Fruit fly (Drosophila melanogaster): ENCODE measurements around the gene EMC2B.

The EMC2B gene

dm6 chr3R:16991781-16992180 lies at the start of gene EMC2B:
Gene EMC2B (minus strand): TSS chr3R:16991878.
- TF ChIP-seq usp (GFP tag; optimal IDR thresholded peaks at IDR 0.05) (no peak), Dll (optimal IDR thresholded peaks at IDR 0.05) (no peak), EcR (GFP tag; optimal IDR thresholded peaks at IDR 0.05) (no peak), psq (optimal IDR thresholded peaks at IDR 0.05) (no peak), pan (optimal IDR thresholded peaks at IDR 0.05) (no peak)

DNA sequence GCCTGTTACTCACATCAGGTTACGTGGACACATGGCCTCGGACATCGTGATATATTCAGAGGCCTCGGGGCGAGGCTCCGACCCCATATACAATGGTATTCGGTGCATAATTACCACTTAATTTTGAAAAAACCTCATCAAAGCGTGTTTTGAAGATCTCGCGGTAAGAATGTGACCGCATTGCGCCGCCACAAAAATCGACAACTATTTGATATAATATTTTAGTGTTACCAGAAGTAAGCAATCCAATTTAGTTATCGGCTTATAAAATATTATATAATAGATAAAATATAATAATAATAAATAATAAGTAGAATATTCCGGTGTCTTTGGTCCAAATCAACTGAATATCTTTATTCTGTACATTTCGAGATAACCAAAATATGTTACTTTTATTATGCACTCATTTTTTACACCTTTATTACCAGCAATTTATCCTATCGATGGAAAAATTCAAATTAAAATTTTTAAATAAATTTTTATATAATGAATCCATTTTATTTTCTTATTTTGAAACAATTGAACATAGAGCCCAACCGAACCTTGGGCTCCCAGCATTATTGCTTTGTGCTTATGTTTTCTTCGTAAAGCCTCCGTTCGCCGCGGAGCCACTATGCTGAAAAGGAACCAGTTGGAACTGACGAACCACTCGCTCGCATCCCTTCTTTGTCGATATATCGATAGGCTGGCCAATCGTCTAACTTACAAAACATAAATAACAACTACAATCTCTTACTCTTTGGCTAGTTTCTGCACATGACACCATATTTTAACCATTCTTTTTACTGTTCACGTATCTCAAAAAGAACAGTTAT lies 48.5 kb upstream of the EMC2B start, which contains the start of the genes CG18213 and Trm7-32:
TSS of gene CG18213 (minus strand) at position 211 of the 815 bp plus-strand sequence.
TSS of gene Trm7-32 (plus strand) at position 690 of the 815 bp plus-strand sequence.
- TF ChIP-seq usp (GFP tag; optimal IDR thresholded peaks at IDR 0.05) (no peak), pan (optimal IDR thresholded peaks at IDR 0.05) (no peak), CG8478 (optimal IDR thresholded peaks at IDR 0.05) (no peak), EcR (GFP tag; optimal IDR thresholded peaks at IDR 0.05) (no peak), psq (optimal IDR thresholded peaks at IDR 0.05) (no peak), Dll (optimal IDR thresholded peaks at IDR 0.05) (no peak)

- TF ChIP-seq CG8478 (optimal IDR thresholded peaks at IDR 0.05): no peak
- no peak for TF ChIP-seq EcR (GFP tag; optimal IDR thresholded peaks at IDR 0.05)
- TF ChIP-seq Dll (optimal IDR thresholded peaks at IDR 0.05): no peak
- no peak for TF ChIP-seq usp (GFP tag; optimal IDR thresholded peaks at IDR 0.05)
- no peak for TF ChIP-seq pan (optimal IDR thresholded peaks at IDR 0.05)
- TF ChIP-seq psq (optimal IDR thresholded peaks at IDR 0.05): no peak
Observed at dm6 chr3R:17035945-17036344, 44.3 kb upstream of the EMC2B start, which contains the start of gene CG4009. Gene CG4009 (minus strand): TSS chr3R:17036045.

DNA sequence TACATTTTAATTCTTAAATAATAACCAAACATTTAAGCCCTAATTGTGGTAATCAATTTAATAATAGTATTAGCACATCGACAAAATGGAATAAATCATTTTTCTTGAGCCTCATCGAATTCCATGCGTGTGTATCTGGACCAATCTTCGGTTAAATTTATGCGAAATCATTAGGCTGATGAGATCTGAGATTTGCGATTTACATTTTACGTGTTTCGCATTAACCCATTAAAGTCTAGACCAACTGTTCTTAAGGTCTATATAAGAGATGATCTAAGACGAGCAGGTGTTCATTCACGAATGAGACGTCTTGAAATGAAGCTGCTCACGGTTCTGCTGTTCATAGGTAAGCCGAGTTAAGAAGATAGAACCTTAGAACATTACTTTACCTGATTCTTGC lies 39.8 kb upstream of the EMC2B start, which contains the start of gene CG31268:
TSS of gene CG31268 (plus strand) at position 301 of the 400 bp plus-strand sequence.
- TF ChIP-seq CG8478 (optimal IDR thresholded peaks at IDR 0.05) (no peak), EcR (GFP tag; optimal IDR thresholded peaks at IDR 0.05) (no peak), psq (optimal IDR thresholded peaks at IDR 0.05) (no peak), pan (optimal IDR thresholded peaks at IDR 0.05) (no peak), usp (GFP tag; optimal IDR thresholded peaks at IDR 0.05) (no peak), Dll (optimal IDR thresholded peaks at IDR 0.05) (no peak)

dm6 chr3R:17029796-17030195 lies 38.1 kb upstream of the EMC2B start:
- TF ChIP-seq CG8478 (optimal IDR thresholded peaks at IDR 0.05) (no peak), psq (optimal IDR thresholded peaks at IDR 0.05) (no peak), pan (optimal IDR thresholded peaks at IDR 0.05) (no peak), Dll (optimal IDR thresholded peaks at IDR 0.05) (no peak), usp (GFP tag; optimal IDR thresholded peaks at IDR 0.05) (no peak), EcR (GFP tag; optimal IDR thresholded peaks at IDR 0.05) (no peak)

dm6 chr3R:17028393-17028792 lies 36.7 kb upstream of the EMC2B start, which contains the start of gene CG5225:
Gene CG5225 (plus strand): TSS chr3R:17028693.
- TF ChIP-seq Dll (optimal IDR thresholded peaks at IDR 0.05): no peak
- no peak for TF ChIP-seq usp (GFP tag; optimal IDR thresholded peaks at IDR 0.05)
- TF ChIP-seq psq (optimal IDR thresholded peaks at IDR 0.05): no peak
- no peak for TF ChIP-seq CG8478 (optimal IDR thresholded peaks at IDR 0.05)
- no peak for TF ChIP-seq pan (optimal IDR thresholded peaks at IDR 0.05)
- TF ChIP-seq EcR (GFP tag; optimal IDR thresholded peaks at IDR 0.05): no peak

DNA sequence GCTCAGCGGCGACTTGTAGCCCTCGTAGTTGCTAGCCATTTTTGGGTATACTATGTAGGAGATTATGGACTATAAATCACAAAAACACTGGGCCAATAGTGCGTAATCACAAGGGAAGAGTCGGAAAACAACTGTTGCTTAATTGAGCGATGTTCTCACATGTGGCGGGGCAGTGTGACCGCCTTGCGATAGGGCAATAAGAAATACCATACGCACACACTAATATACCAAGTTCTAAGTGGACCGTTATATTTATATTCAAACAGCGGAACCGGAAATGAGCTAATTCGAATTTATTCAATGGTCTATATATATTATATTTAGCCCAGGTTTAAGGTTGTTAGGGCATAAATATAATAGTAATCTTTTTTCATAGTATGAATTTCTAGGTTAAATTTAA lies 29.3 kb upstream of the EMC2B start, which contains the start of gene Adsl:
TSS of gene Adsl (minus strand) at position 165 of the 400 bp plus-strand sequence.
- no peak for TF ChIP-seq psq (optimal IDR thresholded peaks at IDR 0.05)

- TF ChIP-seq pan (optimal IDR thresholded peaks at IDR 0.05): no peak
- no peak for TF ChIP-seq psq (optimal IDR thresholded peaks at IDR 0.05)
- TF ChIP-seq usp (GFP tag; optimal IDR thresholded peaks at IDR 0.05): no peak
- no peak for TF ChIP-seq Dll (optimal IDR thresholded peaks at IDR 0.05)
- no peak for TF ChIP-seq EcR (GFP tag; optimal IDR thresholded peaks at IDR 0.05)
- TF ChIP-seq CG8478 (optimal IDR thresholded peaks at IDR 0.05): no peak
Observed at dm6 chr3R:17018902-17019527, 27.3 kb upstream of the EMC2B start.

- TF ChIP-seq pan (optimal IDR thresholded peaks at IDR 0.05): no peak
- TF ChIP-seq EcR (GFP tag; optimal IDR thresholded peaks at IDR 0.05): no peak
- TF ChIP-seq usp (GFP tag; optimal IDR thresholded peaks at IDR 0.05): no peak
- no peak for TF ChIP-seq Dll (optimal IDR thresholded peaks at IDR 0.05)
- TF ChIP-seq psq (optimal IDR thresholded peaks at IDR 0.05): no peak
- TF ChIP-seq CG8478 (optimal IDR thresholded peaks at IDR 0.05): no peak
Observed at dm6 chr3R:17016193-17016592, 24.5 kb upstream of the EMC2B start.

dm6 chr3R:17014276-17014675 lies 22.6 kb upstream of the EMC2B start, which contains the start of gene Pxd:
Gene Pxd (plus strand): TSS chr3R:17014576.
- TF ChIP-seq usp (GFP tag; optimal IDR thresholded peaks at IDR 0.05) (no peak), Dll (optimal IDR thresholded peaks at IDR 0.05) (no peak), pan (optimal IDR thresholded peaks at IDR 0.05) (no peak), EcR (GFP tag; optimal IDR thresholded peaks at IDR 0.05) (no peak), psq (optimal IDR thresholded peaks at IDR 0.05) (no peak), CG8478 (optimal IDR thresholded peaks at IDR 0.05) (no peak)

DNA sequence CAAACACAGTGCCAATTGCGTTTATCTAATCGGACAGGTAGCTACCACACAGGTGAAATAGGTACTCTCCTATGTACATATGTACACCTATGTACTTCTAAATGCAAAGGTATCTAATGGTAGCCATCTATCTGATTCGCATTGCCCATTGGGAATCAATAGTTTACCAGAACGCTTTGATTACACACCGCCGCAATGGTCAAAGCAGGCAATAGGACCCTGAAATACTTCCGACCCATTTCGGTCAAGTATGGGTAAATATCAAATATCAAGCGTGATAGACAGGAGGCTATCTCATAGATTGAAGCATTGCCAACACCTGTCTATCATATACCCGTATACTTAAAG lies 17.0 kb upstream of the EMC2B start:
- no peak for TF ChIP-seq psq (optimal IDR thresholded peaks at IDR 0.05)
- TF ChIP-seq CG8478 (optimal IDR thresholded peaks at IDR 0.05): no peak
- no peak for TF ChIP-seq EcR (GFP tag; optimal IDR thresholded peaks at IDR 0.05)
- no peak for TF ChIP-seq Dll (optimal IDR thresholded peaks at IDR 0.05)
- no peak for TF ChIP-seq usp (GFP tag; optimal IDR thresholded peaks at IDR 0.05)
- no peak for TF ChIP-seq pan (optimal IDR thresholded peaks at IDR 0.05)

Data from whole organism.